Worm (Caenorhabditis elegans) whole organism, L4/young adult: ENCODE data around the gene arrd-18.

Experiments used
- W03F9.2 ChIP-seq: fragments of 150-350 bp; optimal IDR thresholded peaks from 2 replicates; lab custom pipeline; 2014; ENCODE audit warnings: missing biosample characterization, missing genetic modification characterization
- dao-5 ChIP-seq: sonication (generic microtip); optimal IDR thresholded peaks from 2 replicates; lab custom pipeline; 2016; ENCODE audit warnings: missing genotype, missing genetic modification characterization, moderate library complexity, missing compliant biosample characterization
- him-1 ChIP-seq: sonication (generic microtip); optimal IDR thresholded peaks from 2 replicates; lab custom pipeline; 2016; ENCODE audit warnings: missing genotype, missing genetic modification reagents, missing genetic modification characterization, missing compliant biosample characterization

arrd-18 gene

ce11 chrV:3284629-3285028 is 27.3 kb downstream of the arrd-18 start, which contains the start of gene F35F10.5:
Gene F35F10.5, plus strand, starts transcription at chrV:3284929.
- TF ChIP-seq W03F9.2 (tag; lab: Kevin White, UChicago) (no peak), dao-5 (tag; lab: Kevin White, UChicago) (no peak), him-1 (tag; lab: Kevin White, UChicago) (no peak)

- TF ChIP-seq W03F9.2 (tag; lab: Kevin White, UChicago) = no peak
- TF ChIP-seq him-1 (tag; lab: Kevin White, UChicago) = no peak
- no peak for TF ChIP-seq dao-5 (tag; lab: Kevin White, UChicago)
Measured at ce11 chrV:3282957-3283356, 29.0 kb downstream of the arrd-18 start, which contains the start of gene str-64. Gene str-64, plus strand, starts transcription at chrV:3283257.

ce11 chrV:3281523-3281922 is 30.4 kb downstream of the arrd-18 start, which contains the start of gene T28A11.25:
Gene T28A11.25, plus strand, starts transcription at chrV:3281823.
- TF ChIP-seq dao-5 (tag; lab: Kevin White, UChicago) (no peak), him-1 (tag; lab: Kevin White, UChicago) (no peak), W03F9.2 (tag; lab: Kevin White, UChicago) (no peak)

- no peak for TF ChIP-seq W03F9.2 (tag; lab: Kevin White, UChicago)
- TF ChIP-seq him-1 (tag; lab: Kevin White, UChicago) = no peak
- no peak for TF ChIP-seq dao-5 (tag; lab: Kevin White, UChicago)
Measured at ce11 chrV:3280009-3280408, 31.9 kb downstream of the arrd-18 start, which contains the start of gene T28A11.2. Gene T28A11.2, plus strand, starts transcription at chrV:3280379.

- TF ChIP-seq him-1 (tag; lab: Kevin White, UChicago) = no peak
- no peak for TF ChIP-seq W03F9.2 (tag; lab: Kevin White, UChicago)
- no peak for TF ChIP-seq dao-5 (tag; lab: Kevin White, UChicago)
Measured at ce11 chrV:3279138-3279537, 32.8 kb downstream of the arrd-18 start.

- TF ChIP-seq him-1 (tag; lab: Kevin White, UChicago) (no peak), W03F9.2 (tag; lab: Kevin White, UChicago) (no peak), dao-5 (tag; lab: Kevin White, UChicago) (no peak)
Measured at ce11 chrV:3278101-3278639, 33.7 kb downstream of the arrd-18 start, which contains the start of gene fbxa-64. Gene fbxa-64, minus strand, starts transcription at chrV:3278151.

ce11 chrV:3276184-3276583 is 35.7 kb downstream of the arrd-18 start:
- TF ChIP-seq W03F9.2 (tag; lab: Kevin White, UChicago) = no peak
- no peak for TF ChIP-seq him-1 (tag; lab: Kevin White, UChicago)
- TF ChIP-seq dao-5 (tag; lab: Kevin White, UChicago) = no peak

ce11 chrV:3275033-3275432 is 36.9 kb downstream of the arrd-18 start, which contains the start of gene T28A11.3:
Gene T28A11.3, plus strand, starts transcription at chrV:3275333.
- TF ChIP-seq dao-5 (tag; lab: Kevin White, UChicago) (no peak), him-1 (tag; lab: Kevin White, UChicago) (no peak), W03F9.2 (tag; lab: Kevin White, UChicago) (no peak)

ce11 chrV:3273577-3274100 is 38.3 kb downstream of the arrd-18 start, which contains the start of gene T28A11.4:
Gene T28A11.4, plus strand, starts transcription at chrV:3274050.
- TF ChIP-seq him-1 (tag; lab: Kevin White, UChicago) (no peak), dao-5 (tag; lab: Kevin White, UChicago) (no peak), W03F9.2 (tag; lab: Kevin White, UChicago) (no peak)

ce11 chrV:3273156-3273555 is 38.8 kb downstream of the arrd-18 start, which contains the start of gene T28A11.20:
Gene T28A11.20, minus strand, starts transcription at chrV:3273256.
- TF ChIP-seq dao-5 (tag; lab: Kevin White, UChicago) = no peak
- no peak for TF ChIP-seq W03F9.2 (tag; lab: Kevin White, UChicago)
- TF ChIP-seq him-1 (tag; lab: Kevin White, UChicago) = no peak

- TF ChIP-seq dao-5 (tag; lab: Kevin White, UChicago) = no peak
- no peak for TF ChIP-seq W03F9.2 (tag; lab: Kevin White, UChicago)
- no peak for TF ChIP-seq him-1 (tag; lab: Kevin White, UChicago)
Measured at ce11 chrV:3269407-3269806, 42.5 kb downstream of the arrd-18 start, which contains the start of gene T28A11.19. Gene T28A11.19, minus strand, starts transcription at chrV:3269514.

- no peak for TF ChIP-seq him-1 (tag; lab: Kevin White, UChicago)
- TF ChIP-seq dao-5 (tag; lab: Kevin White, UChicago) = no peak
- no peak for TF ChIP-seq W03F9.2 (tag; lab: Kevin White, UChicago)
Measured at ce11 chrV:3267950-3268349, 44.0 kb downstream of the arrd-18 start, which contains the start of gene T28A11.18. Gene T28A11.18, minus strand, starts transcription at chrV:3268050.

ce11 chrV:3266189-3266588 is 45.7 kb downstream of the arrd-18 start, which contains the start of gene T28A11.17:
Gene T28A11.17, minus strand, starts transcription at chrV:3266289.
- TF ChIP-seq dao-5 (tag; lab: Kevin White, UChicago) (no peak), W03F9.2 (tag; lab: Kevin White, UChicago) (no peak), him-1 (tag; lab: Kevin White, UChicago) (no peak)
